Worm (Caenorhabditis elegans): ENCODE results near the gene B0034.5.
A peak's percentile ranks its signal among the peaks of the same experiment; 100 is the strongest.

B0034.5 gene

DNA sequence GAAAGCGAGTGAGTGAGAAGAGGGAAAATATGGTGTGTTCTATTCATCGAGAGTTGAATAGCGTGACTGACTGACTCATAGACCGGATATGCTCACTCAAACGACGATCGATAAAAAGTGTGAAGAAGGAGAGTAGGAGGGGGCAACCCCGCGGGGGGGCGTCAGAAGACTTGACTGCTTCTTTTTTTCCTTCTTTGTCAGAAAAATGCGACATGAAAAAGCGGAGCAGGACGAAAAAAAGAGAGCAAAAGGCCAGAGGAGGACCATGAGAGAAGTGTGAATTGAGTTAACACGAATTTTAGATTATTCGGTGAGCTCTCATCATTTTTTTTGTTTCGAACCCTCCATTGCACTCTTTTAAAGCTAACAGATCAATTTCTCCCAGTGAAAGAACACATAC is 12.4 kb downstream of the B0034.5 start:
- TF ChIP-seq ces-1 (GFP tag; optimal IDR thresholded peaks at IDR 0.05) (peak; percentile 19), nhr-28 (tag; optimal IDR thresholded peaks at IDR 0.05) (no peak)

DNA sequence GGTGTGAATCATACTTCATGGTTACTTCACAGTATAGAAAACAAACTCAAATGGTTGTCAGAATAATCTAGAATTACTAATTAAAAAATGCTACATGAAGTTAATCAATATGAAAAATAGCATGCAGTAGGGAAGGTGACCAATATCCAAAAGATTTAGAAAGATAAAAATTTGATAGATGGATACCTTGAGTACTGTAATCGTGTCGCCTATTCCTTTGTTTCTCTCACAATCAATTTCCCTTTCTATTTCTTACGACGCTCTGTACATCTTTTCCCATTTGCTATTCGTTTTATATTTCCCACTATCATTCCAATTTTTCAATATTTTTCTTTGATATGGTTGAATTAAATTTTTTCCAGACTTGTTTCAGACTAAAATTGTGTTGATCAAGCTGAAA is 13.5 kb downstream of the B0034.5 start, which contains the start of gene B0034.7:
B0034.7 (plus strand) TSS at position 301 of the 400 bp plus-strand sequence.
- TF ChIP-seq unc-62 (GFP tag; optimal IDR thresholded peaks at IDR 0.05): no peak
- TF ChIP-seq mab-5 (tag; optimal IDR thresholded peaks at IDR 0.05): no peak
- no peak for TF ChIP-seq ztf-11 (tag; optimal IDR thresholded peaks at IDR 0.05)
- no peak for TF ChIP-seq blmp-1 (tag; optimal IDR thresholded peaks at IDR 0.05)
- TF ChIP-seq M03D4.4 (tag; optimal IDR thresholded peaks at IDR 0.05): no peak
- no peak for TF ChIP-seq unc-39 (tag; optimal IDR thresholded peaks at IDR 0.05)
- TF ChIP-seq cnd-1 (tag; optimal IDR thresholded peaks at IDR 0.05): no peak
- no peak for TF ChIP-seq mls-2 (tag; optimal IDR thresholded peaks at IDR 0.05)
- TF ChIP-seq nhr-76 (tag; optimal IDR thresholded peaks at IDR 0.05): no peak
- TF ChIP-seq pha-4 (tag; optimal IDR thresholded peaks at IDR 0.05): no peak
- TF ChIP-seq ces-1 (GFP tag; optimal IDR thresholded peaks at IDR 0.05): no peak
- no peak for TF ChIP-seq nhr-237 (tag; optimal IDR thresholded peaks at IDR 0.05)
- no peak for TF ChIP-seq lin-13 (tag; optimal IDR thresholded peaks at IDR 0.05)
- TF ChIP-seq lsy-2 (tag; optimal IDR thresholded peaks at IDR 0.05): no peak
- no peak for TF ChIP-seq ceh-83 (GFP tag; optimal IDR thresholded peaks at IDR 0.05)
- no peak for TF ChIP-seq lin-32 (GFP tag; optimal IDR thresholded peaks at IDR 0.05)
- no peak for TF ChIP-seq elt-3 (tag; optimal IDR thresholded peaks at IDR 0.05)

DNA sequence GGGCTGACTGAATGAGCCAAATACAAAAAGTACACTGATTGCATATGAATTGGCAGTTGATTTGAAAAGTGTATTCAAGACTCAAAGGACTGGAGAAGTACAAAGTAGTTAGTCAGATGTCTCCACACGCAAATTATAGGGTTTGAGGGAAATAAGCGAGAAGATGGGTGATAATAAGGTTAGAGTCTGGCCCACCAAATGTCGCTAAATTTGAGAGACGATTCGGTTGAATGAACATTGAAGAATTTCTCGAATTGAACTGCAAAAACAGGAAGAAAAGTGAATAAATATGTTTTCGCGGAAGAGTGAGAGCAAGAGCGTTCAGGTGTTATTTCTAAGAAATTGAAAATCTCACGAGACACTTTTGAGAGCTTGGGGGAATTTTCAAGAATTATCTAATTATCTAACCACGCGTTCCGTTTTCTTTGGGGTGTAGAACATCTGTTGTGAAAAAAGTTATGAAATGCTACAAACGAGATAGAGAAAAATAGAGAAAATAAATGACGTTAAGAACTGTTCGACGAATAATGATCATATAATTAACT is 15.1 kb downstream of the B0034.5 start:
- TF ChIP-seq nhr-237 (tag; optimal IDR thresholded peaks at IDR 0.05): no peak
- no peak for TF ChIP-seq ceh-83 (GFP tag; optimal IDR thresholded peaks at IDR 0.05)
- no peak for TF ChIP-seq unc-120 (tag; optimal IDR thresholded peaks at IDR 0.05; ENCODE audit: poor library complexity, severe bottlenecking)
- peak; percentile 94 for TF ChIP-seq ces-1 (GFP tag; optimal IDR thresholded peaks at IDR 0.05)

DNA sequence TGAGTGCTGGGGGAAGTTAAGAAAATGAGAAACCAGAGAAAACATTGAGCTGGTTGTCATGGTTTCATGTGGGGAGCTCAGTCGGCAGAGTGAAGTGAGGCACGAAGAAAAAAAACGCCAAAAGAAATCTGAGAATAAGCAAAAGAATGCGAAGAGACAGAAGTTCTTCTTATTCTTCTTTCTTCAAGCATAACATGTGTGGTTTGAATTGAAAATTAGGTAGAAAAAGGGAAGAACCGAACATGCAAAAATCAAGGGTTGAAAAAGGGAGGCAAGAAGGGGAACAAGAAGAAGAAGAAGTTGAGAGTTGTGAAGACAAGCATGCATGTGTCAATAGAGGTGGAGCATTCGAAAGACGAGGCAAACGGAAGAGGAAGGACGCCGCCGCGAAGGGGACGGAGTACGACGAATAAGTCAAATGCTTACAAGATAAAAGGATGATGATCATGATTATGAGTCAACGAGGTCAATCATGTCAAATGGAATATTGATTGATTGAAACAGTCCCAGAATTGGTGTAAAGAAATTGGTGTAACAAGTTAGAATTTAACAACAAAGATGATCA is 16.9 kb downstream of the B0034.5 start:
- TF ChIP-seq mep-1 (tag; optimal IDR thresholded peaks at IDR 0.05) (no peak), sptf-1 (tag; optimal IDR thresholded peaks at IDR 0.05) (no peak), cnd-1 (tag; optimal IDR thresholded peaks at IDR 0.05) (no peak), ceh-43 (GFP tag; optimal IDR thresholded peaks at IDR 0.05) (no peak), hlh-1 (tag; optimal IDR thresholded peaks at IDR 0.05) (no peak), unc-62 (GFP tag; optimal IDR thresholded peaks at IDR 0.05) (no peak), sem-2 (GFP tag; optimal IDR thresholded peaks at IDR 0.05) (no peak), unc-39 (tag; optimal IDR thresholded peaks at IDR 0.05) (no peak), ceh-83 (GFP tag; optimal IDR thresholded peaks at IDR 0.05) (no peak), snpc-4 (tag; optimal IDR thresholded peaks at IDR 0.05) (no peak), mab-5 (tag; optimal IDR thresholded peaks at IDR 0.05) (no peak), lsy-2 (tag; optimal IDR thresholded peaks at IDR 0.05) (no peak), nhr-76 (tag; optimal IDR thresholded peaks at IDR 0.05) (no peak), nhr-2 (tag; optimal IDR thresholded peaks at IDR 0.05) (no peak), flh-1 (GFP tag; optimal IDR thresholded peaks at IDR 0.05) (no peak)

DNA sequence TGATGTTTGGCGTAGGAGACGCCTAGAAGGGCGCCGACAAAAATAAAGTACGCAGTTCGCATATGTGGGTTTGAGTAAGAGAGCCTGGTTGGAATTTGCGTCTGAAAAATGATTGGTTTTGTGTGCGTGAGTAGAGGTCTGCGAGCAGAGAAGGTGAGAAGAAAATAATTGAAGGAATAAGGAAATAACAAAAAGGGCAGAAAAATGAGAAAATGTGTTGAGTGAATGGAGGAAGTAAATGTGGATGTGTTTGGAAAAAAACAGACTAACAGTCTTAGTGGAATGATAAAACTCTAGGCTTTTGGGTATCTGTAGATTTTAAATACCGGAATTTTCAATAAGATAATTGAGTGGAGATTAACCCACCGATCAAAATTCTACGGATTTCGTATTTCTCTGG is 18.2 kb downstream of the B0034.5 start, which contains the start of gene casy-1:
casy-1 (minus strand) TSS at position 101 of the 400 bp plus-strand sequence.
- TF ChIP-seq sem-2 (GFP tag; optimal IDR thresholded peaks at IDR 0.05) (no peak), nhr-237 (tag; optimal IDR thresholded peaks at IDR 0.05) (no peak), pha-4 (tag; optimal IDR thresholded peaks at IDR 0.05) (no peak), elt-1 (tag; optimal IDR thresholded peaks at IDR 0.05; ENCODE audit: borderline replicate concordance, insufficient read depth) (no peak)

DNA sequence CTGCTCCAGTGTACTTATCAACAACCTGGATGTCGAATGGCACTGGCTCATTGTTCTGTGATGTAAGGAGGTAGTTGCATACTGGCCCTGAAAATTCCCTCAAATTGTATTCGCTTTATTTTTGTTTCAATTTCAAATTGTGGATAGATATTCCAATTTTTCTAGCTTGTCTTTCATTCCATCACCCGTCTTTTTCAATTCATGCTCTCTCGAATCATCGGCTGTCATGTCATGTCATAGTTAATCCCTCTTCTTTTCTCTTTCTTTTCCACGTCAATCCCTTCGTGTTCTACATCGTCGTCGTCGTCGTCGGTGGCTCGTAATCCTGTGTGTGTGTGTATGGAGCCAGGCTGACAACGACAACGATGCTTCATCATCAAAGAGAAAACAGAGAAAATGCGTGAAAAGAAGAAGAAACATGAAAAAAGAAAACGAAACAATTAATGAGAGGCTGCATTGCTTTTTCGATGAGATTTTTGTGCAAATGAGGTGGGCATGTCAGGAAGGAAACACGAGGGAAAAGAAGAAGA is 19.1 kb downstream of the B0034.5 start:
- TF ChIP-seq snpc-4 (tag; optimal IDR thresholded peaks at IDR 0.05) (no peak), elt-1 (tag; optimal IDR thresholded peaks at IDR 0.05; ENCODE audit: borderline replicate concordance, insufficient read depth) (no peak), unc-62 (GFP tag; optimal IDR thresholded peaks at IDR 0.05) (peak; percentile 86), M03D4.4 (tag; optimal IDR thresholded peaks at IDR 0.05) (no peak)
